Fruit fly (Drosophila melanogaster): ENCODE data around the gene Dyro.

Gene Dyro

DNA sequence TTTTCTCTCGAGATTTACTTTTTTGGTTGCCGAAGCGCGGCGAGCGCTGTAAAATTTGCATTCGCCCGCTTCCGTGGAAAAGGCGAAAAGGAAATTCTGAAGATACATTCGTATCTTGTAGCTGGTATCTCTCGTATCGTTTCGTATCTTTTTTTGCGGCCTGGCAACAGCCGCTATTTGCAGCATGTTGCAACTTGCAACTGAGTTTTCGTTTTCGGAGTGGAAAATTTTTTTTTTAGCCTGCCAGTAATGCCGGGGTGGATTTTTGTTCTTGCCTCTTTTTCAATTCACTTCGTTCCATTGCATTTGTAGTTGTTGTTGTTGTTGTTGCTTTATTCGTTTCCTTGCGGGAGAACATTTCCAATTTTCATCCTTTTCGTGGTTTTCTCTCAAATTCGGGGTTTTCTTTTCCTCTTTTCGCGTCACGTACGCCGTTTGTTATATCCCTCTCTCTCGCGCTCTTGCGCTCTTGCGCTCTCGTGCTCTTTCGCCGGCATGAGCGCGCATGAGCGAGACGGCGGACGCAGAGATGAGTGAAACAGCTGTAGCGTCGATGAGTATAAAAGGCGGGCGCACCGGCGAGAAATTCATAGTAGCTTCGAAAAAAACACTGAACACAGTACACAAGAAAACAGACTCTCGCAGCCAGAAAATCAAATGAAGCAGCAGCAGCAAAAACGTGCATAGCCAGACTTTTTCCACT is 43.8 kb downstream of the Dyro start, which contains the start of gene scyl (continued):
- TF ChIP-seq unpg (GFP tag; optimal IDR thresholded peaks at IDR 0.05) (peak; percentile 56), CkIIα-i1 (GFP tag; IDR thresholded peaks at IDR 0.05) (no peak), Max (GFP tag; optimal IDR thresholded peaks at IDR 0.05) (peak; percentile 15), CG17912 (GFP tag; optimal IDR thresholded peaks at IDR 0.05) (peak; percentile 77), Ptx1 (GFP tag; IDR thresholded peaks at IDR 0.05) (peak; percentile 28; the same call in 1 of the 2 replicates), CG42726 (GFP tag; IDR thresholded peaks at IDR 0.05; ENCODE audit: partially characterized antibody) (peak; percentile 86), Asciz (GFP tag; optimal IDR thresholded peaks at IDR 0.05) (no peak), Dfd (GFP tag; optimal IDR thresholded peaks at IDR 0.05) (no peak), CG10565 (GFP tag; optimal IDR thresholded peaks at IDR 0.05) (no peak), so (GFP tag; IDR thresholded peaks at IDR 0.05) (peak; percentile 70; the same call in 2 of the 3 replicates), CG32532 (GFP tag; IDR thresholded peaks at IDR 0.05) (peak; percentile 84), CG13123 (GFP tag; optimal IDR thresholded peaks at IDR 0.05) (peak; percentile 23), Awh (GFP tag; IDR thresholded peaks at IDR 0.05) (peak; percentile 62), insv (GFP tag; optimal IDR thresholded peaks at IDR 0.05) (peak in 1 of 2 experiments; percentile 67), Lim3 (GFP tag; IDR thresholded peaks at IDR 0.05) (no peak), CG1602 (GFP tag; optimal IDR thresholded peaks at IDR 0.05) (no peak), CG11456 (GFP tag; IDR thresholded peaks at IDR 0.05) (no peak; the same call in 2 of the 3 replicates), tin (GFP tag; optimal IDR thresholded peaks at IDR 0.05) (peak; percentile 25), p53 (GFP tag; optimal IDR thresholded peaks at IDR 0.05) (peak; percentile 59), CG12659 (GFP tag; optimal IDR thresholded peaks at IDR 0.05) (peak; percentile 49), bab2 (GFP tag; optimal IDR thresholded peaks at IDR 0.05) (peak; percentile 10), Xrp1 (GFP tag; IDR thresholded peaks at IDR 0.05) (peak; percentile 29), hbn (GFP tag; IDR thresholded peaks at IDR 0.05; ENCODE audit: partially characterized antibody) (peak; percentile 63), sqz (GFP tag; optimal IDR thresholded peaks at IDR 0.05) (peak; percentile 90), pan (optimal IDR thresholded peaks at IDR 0.05) (no peak), pan (GFP tag; optimal IDR thresholded peaks at IDR 0.05 in 1 of 2, IDR thresholded peaks at IDR 0.05 in 1 of 2) (peak in 1 of 2 experiments; percentile 69), CG2129 (GFP tag; IDR thresholded peaks at IDR 0.05; ENCODE audit: partially characterized antibody) (no peak), ranshi (GFP tag; IDR thresholded peaks at IDR 0.05) (peak; percentile 54; the same call in 1 of the 2 replicates), CG5245 (GFP tag; optimal IDR thresholded peaks at IDR 0.05) (peak; percentile 39), gcm (GFP tag; optimal IDR thresholded peaks at IDR 0.05) (peak; percentile 92), HLH4C (GFP tag; IDR thresholded peaks at IDR 0.05; ENCODE audit: partially characterized antibody) (peak; percentile 71; the same call in 2 of the 3 replicates), mam (GFP tag; optimal IDR thresholded peaks at IDR 0.05) (peak; percentile 50), CG10431 (GFP tag; optimal IDR thresholded peaks at IDR 0.05) (peak; percentile 73), bbx (GFP tag; IDR thresholded peaks at IDR 0.05; ENCODE audit: partially characterized antibody) (peak; percentile 79), crol (GFP tag; IDR thresholded peaks at IDR 0.05) (peak; percentile 31; the same call in 1 of the 2 replicates), CG3838 (GFP tag; optimal IDR thresholded peaks at IDR 0.05) (no peak), CG12219 (GFP tag; optimal IDR thresholded peaks at IDR 0.05) (peak; percentile 48), CG15269 (tag; optimal IDR thresholded peaks at IDR 0.05) (peak; percentile 53), Scr (GFP tag; IDR thresholded peaks at IDR 0.05; ENCODE audit: partially characterized antibody) (peak; percentile 55; the same call in 1 of the 2 replicates), al (GFP tag; IDR thresholded peaks at IDR 0.05) (peak; percentile 35; the same call in 1 of the 2 replicates), Dip3 (GFP tag; optimal IDR thresholded peaks at IDR 0.05) (peak; percentile 15), Ssrp (tag; optimal IDR thresholded peaks at IDR 0.05) (no peak), CG34422 (GFP tag; IDR thresholded peaks at IDR 0.05) (peak; percentile 92; the same call in 2 of the 3 replicates), kah (GFP tag; optimal IDR thresholded peaks at IDR 0.05) (peak; percentile 68), CG8089 (GFP tag; optimal IDR thresholded peaks at IDR 0.05) (peak; percentile 55), CG3995 (GFP tag; optimal IDR thresholded peaks at IDR 0.05) (no peak), cg (GFP tag; optimal IDR thresholded peaks at IDR 0.05) (peak; percentile 57), CG31441 (GFP tag; IDR thresholded peaks at IDR 0.05) (no peak), Atf-2 (GFP tag; optimal IDR thresholded peaks at IDR 0.05) (peak; percentile 37)

All from whole organism, embryonic.